Fruit fly (Drosophila melanogaster): ENCODE data around the gene CG15743.

CG15743 gene

DNA sequence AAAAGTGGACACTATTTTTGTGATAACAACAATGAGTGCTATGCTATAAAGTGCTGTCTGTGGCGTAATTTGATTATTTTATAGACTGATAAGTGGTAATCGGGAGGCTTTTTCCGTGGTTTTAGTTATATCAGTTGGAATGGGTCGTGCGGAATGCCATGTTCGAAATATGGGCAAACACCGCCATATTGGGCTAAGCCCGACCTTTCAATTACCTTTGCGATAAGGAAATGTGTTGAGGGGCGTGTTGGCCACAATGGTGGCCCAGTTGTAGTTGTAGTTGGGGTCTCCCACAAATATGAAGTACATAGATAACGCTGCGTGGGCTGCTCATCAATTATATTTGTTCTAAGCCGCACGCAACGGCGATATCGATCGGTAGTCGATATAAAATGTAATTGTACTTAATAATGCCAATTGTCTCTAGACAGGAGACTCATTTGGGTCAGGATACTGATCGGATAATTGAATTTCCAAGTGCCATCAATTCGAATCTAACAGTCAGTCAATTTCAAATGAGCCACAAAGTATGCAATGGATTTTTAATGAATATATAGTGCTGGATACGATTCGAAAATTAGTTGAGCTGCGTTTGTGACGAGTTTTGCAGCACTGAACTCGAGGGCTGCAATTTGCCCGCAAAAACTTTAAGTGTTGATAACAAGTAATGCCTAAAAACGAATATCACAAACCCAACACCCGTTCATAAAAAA lies 49.1 kb downstream of the CG15743 start (continued):
- TF ChIP-seq Usf (GFP tag; optimal IDR thresholded peaks at IDR 0.05) = no peak
- TF ChIP-seq D19A (tag; optimal IDR thresholded peaks at IDR 0.05) = no peak
- no peak for TF ChIP-seq Nf-YC (tag; optimal IDR thresholded peaks at IDR 0.05)
- TF ChIP-seq repo (GFP tag; optimal IDR thresholded peaks at IDR 0.05) = peak; percentile 15
- TF ChIP-seq sd (tag; optimal IDR thresholded peaks at IDR 0.05) = peak; percentile 86
- no peak for TF ChIP-seq YL-1 (GFP tag; optimal IDR thresholded peaks at IDR 0.05)
- TF ChIP-seq CG2129 (GFP tag; IDR thresholded peaks at IDR 0.05; ENCODE audit: partially characterized antibody) = no peak
- peak; percentile 52; the same call in 1 of the 2 replicates for TF ChIP-seq CG11247 (GFP tag; IDR thresholded peaks at IDR 0.05)
- TF ChIP-seq Myb (GFP tag; optimal IDR thresholded peaks at IDR 0.05) = peak; percentile 96
- no peak for TF ChIP-seq CG7987 (GFP tag; optimal IDR thresholded peaks at IDR 0.05)
- TF ChIP-seq CG31365 (tag; optimal IDR thresholded peaks at IDR 0.05) = peak; percentile 18
- no peak for TF ChIP-seq Abd-B (GFP tag; optimal IDR thresholded peaks at IDR 0.05)
- TF ChIP-seq fru (optimal IDR thresholded peaks at IDR 0.05) = no peak
- no peak for TF ChIP-seq ash1 (GFP tag; optimal IDR thresholded peaks at IDR 0.05)
- TF ChIP-seq CG6683 (GFP tag; optimal IDR thresholded peaks at IDR 0.05) = no peak
- TF ChIP-seq CG13775 (GFP tag; optimal IDR thresholded peaks at IDR 0.05) = no peak
- TF ChIP-seq CG17328 (GFP tag; IDR thresholded peaks at IDR 0.05) = no peak
- TF ChIP-seq gcm2 (GFP tag; optimal IDR thresholded peaks at IDR 0.05) = no peak
- no peak for TF ChIP-seq gsb-n (tag; optimal IDR thresholded peaks at IDR 0.05)
- no peak; the same call in 2 of the 3 replicates for TF ChIP-seq CG11456 (GFP tag; IDR thresholded peaks at IDR 0.05)
- no peak for TF ChIP-seq cwo (GFP tag; optimal IDR thresholded peaks at IDR 0.05)
- no peak for TF ChIP-seq ems (GFP tag; optimal IDR thresholded peaks at IDR 0.05)
- no peak for TF ChIP-seq nau (GFP tag; optimal IDR thresholded peaks at IDR 0.05)
- no peak for TF ChIP-seq CG3281 (GFP tag; optimal IDR thresholded peaks at IDR 0.05)
- no peak; the same call in 1 of the 2 replicates for TF ChIP-seq tna (GFP tag; IDR thresholded peaks at IDR 0.05; ENCODE audit: partially characterized antibody)
- no peak for TF ChIP-seq Gsc (GFP tag; IDR thresholded peaks at IDR 0.05)
- TF ChIP-seq H15 (GFP tag; IDR thresholded peaks at IDR 0.05) = no peak
- no peak for TF ChIP-seq CG11723 (GFP tag; optimal IDR thresholded peaks at IDR 0.05)
- no peak for TF ChIP-seq hb (GFP tag; IDR thresholded peaks at IDR 0.05; ENCODE audit: partially characterized antibody)
- peak; percentile 95 for TF ChIP-seq lab (GFP tag; optimal IDR thresholded peaks at IDR 0.05)
- TF ChIP-seq bowl (GFP tag; IDR thresholded peaks at IDR 0.05) = no peak
- TF ChIP-seq CG2875 (GFP tag; optimal IDR thresholded peaks at IDR 0.05) = no peak
- no peak for TF ChIP-seq CG17361 (GFP tag; IDR thresholded peaks at IDR 0.05)
- peak; percentile 37 for TF ChIP-seq Dad (GFP tag; optimal IDR thresholded peaks at IDR 0.05)
- peak; percentile 42; the same call in 2 of the 3 replicates for TF ChIP-seq ci (GFP tag; IDR thresholded peaks at IDR 0.05)
- no peak for TF ChIP-seq Eip74EF (GFP tag; optimal IDR thresholded peaks at IDR 0.05)
- no peak for TF ChIP-seq ara (GFP tag; IDR thresholded peaks at IDR 0.05)
- TF ChIP-seq CG12744 (GFP tag; optimal IDR thresholded peaks at IDR 0.05) = no peak
- TF ChIP-seq ttk (GFP tag; IDR thresholded peaks at IDR 0.05) = no peak
- no peak for TF ChIP-seq dimm (GFP tag; IDR thresholded peaks at IDR 0.05)
- TF ChIP-seq kay (GFP tag; optimal IDR thresholded peaks at IDR 0.05) = no peak
- no peak for TF ChIP-seq crc (GFP tag; optimal IDR thresholded peaks at IDR 0.05)
- TF ChIP-seq Fer1 (GFP tag; optimal IDR thresholded peaks at IDR 0.05) = no peak
- TF ChIP-seq CG17186 (GFP tag; optimal IDR thresholded peaks at IDR 0.05) = no peak
- peak; percentile 25; the same call in 1 of the 3 replicates for TF ChIP-seq Opbp (GFP tag; IDR thresholded peaks at IDR 0.05; ENCODE audit: partially characterized antibody)
- no peak for TF ChIP-seq CG3065 (GFP tag; optimal IDR thresholded peaks at IDR 0.05)
- TF ChIP-seq CG18599 (GFP tag; optimal IDR thresholded peaks at IDR 0.05) = peak; percentile 36
- TF ChIP-seq CG15269 (tag; optimal IDR thresholded peaks at IDR 0.05) = no peak
- peak; percentile 8 for TF ChIP-seq Hr3 (GFP tag; optimal IDR thresholded peaks at IDR 0.05)
- TF ChIP-seq onecut (GFP tag; IDR thresholded peaks at IDR 0.05) = no peak

All from whole organism, embryonic.